Fruit fly (Drosophila melanogaster) whole organism, embryonic: ENCODE data around the gene pim.

ENCODE experiments used
- Atf6 ChIP-seq: fragments of 200-800 bp; sonication (Bioruptor generic); IDR thresholded peaks from 2 replicates; pipeline ENCODE4 v1.3.6; 2022; ENCODE audit warnings: missing biosample characterization, missing genetic modification characterization
- Bdp1 ChIP-seq: fragments of 200-800 bp; sonication (Bioruptor generic); optimal IDR thresholded peaks from 3 replicates; lab custom pipeline; 2016; ENCODE audit warnings: missing biosample characterization, missing genetic modification characterization
- CG10274 ChIP-seq: fragments of 200-800 bp; sonication (Bioruptor generic); optimal IDR thresholded peaks from 3 replicates; lab custom pipeline; 2017; ENCODE audit warnings: missing biosample characterization, mild to moderate bottlenecking, missing genetic modification characterization
- CG10321 ChIP-seq: fragments of 200-800 bp; sonication (Bioruptor generic); IDR thresholded peaks from 2 replicates; pipeline ENCODE4 v1.3.6; 2022; ENCODE audit warnings: missing biosample characterization, missing genetic modification characterization
- CG11696 ChIP-seq: fragments of 200-800 bp; sonication (Bioruptor generic); IDR thresholded peaks from 2 replicates; pipeline ENCODE4 v1.3.6; 2022; ENCODE audit warnings: missing biosample characterization, missing genetic modification characterization
- CG13287 ChIP-seq: fragments of 200-800 bp; sonication (Bioruptor generic); IDR thresholded peaks from 2 replicates; pipeline ENCODE4 v1.3.6; 2022; ENCODE audit warnings: missing biosample characterization, missing genetic modification characterization; ENCODE audit not compliant: partially characterized antibody
- CG15269 ChIP-seq: fragments of 200-800 bp; sonication (Bioruptor generic); optimal IDR thresholded peaks from 2 replicates; lab custom pipeline; 2018; ENCODE audit warnings: missing biosample characterization, mild to moderate bottlenecking, missing genetic modification characterization, moderate library complexity
- CG1602 ChIP-seq: fragments of 200-800 bp; sonication (Bioruptor generic); optimal IDR thresholded peaks from 3 replicates; lab custom pipeline; 2016; ENCODE audit warnings: missing biosample characterization, missing genetic modification characterization
- CG18619 ChIP-seq: fragments of 200-800 bp; sonication (Bioruptor generic); optimal IDR thresholded peaks from 3 replicates; lab custom pipeline; 2017; ENCODE audit warnings: missing biosample characterization, mild to moderate bottlenecking, missing genetic modification characterization
- CG2129 ChIP-seq: fragments of 200-800 bp; sonication (Bioruptor generic); IDR thresholded peaks from 2 replicates; pipeline ENCODE4 v1.3.6; 2022; ENCODE audit warnings: missing biosample characterization, missing genetic modification characterization; ENCODE audit not compliant: partially characterized antibody
- CG2199 ChIP-seq: fragments of 200-800 bp; sonication (Bioruptor generic); IDR thresholded peaks from 3 replicates; pipeline ENCODE4 v1.3.6; 2022; ENCODE audit warnings: missing biosample characterization, missing genetic modification characterization
- CG2202 ChIP-seq: fragments of 200-800 bp; sonication (Bioruptor generic); optimal IDR thresholded peaks from 2 replicates; lab custom pipeline; 2018; ENCODE audit warnings: missing biosample characterization, mild to moderate bottlenecking, missing genetic modification characterization
- CG4328 ChIP-seq: fragments of 200-800 bp; sonication (Bioruptor generic); optimal IDR thresholded peaks from 3 replicates; lab custom pipeline; 2017; ENCODE audit warnings: missing biosample characterization, missing genetic modification reagents, missing genetic modification characterization
- CG4854 ChIP-seq: fragments of 200-800 bp; sonication (Bioruptor generic); optimal IDR thresholded peaks from 2 replicates; lab custom pipeline; 2016; ENCODE audit warnings: missing biosample characterization, missing genetic modification characterization, inconsistent platforms
- CG6765 ChIP-seq: fragments of 200-800 bp; sonication (Bioruptor generic); optimal IDR thresholded peaks from 3 replicates; lab custom pipeline; 2017; ENCODE audit warnings: missing biosample characterization, mild to moderate bottlenecking, missing genetic modification characterization
- CG8765 ChIP-seq: fragments of 200-800 bp; sonication (Bioruptor generic); IDR thresholded peaks from 2 replicates; pipeline ENCODE4 v1.3.6; 2022; ENCODE audit warnings: missing biosample characterization, missing genetic modification characterization
- CG8944 ChIP-seq: fragments of 200-800 bp; sonication (Bioruptor generic); optimal IDR thresholded peaks from 3 replicates; lab custom pipeline; 2016; ENCODE audit warnings: missing biosample characterization, missing genetic modification characterization
- CG9437 ChIP-seq: fragments of 200-800 bp; sonication (Bioruptor generic); optimal IDR thresholded peaks from 2 replicates; lab custom pipeline; 2018; ENCODE audit warnings: missing biosample characterization, mild to moderate bottlenecking, missing genetic modification characterization
- Chrac-16 ChIP-seq: fragments of 200-800 bp; sonication (Bioruptor generic); optimal IDR thresholded peaks from 3 replicates; lab custom pipeline; 2016; ENCODE audit warnings: missing biosample characterization, missing genetic modification characterization
- D ChIP-seq, 2 experiments: fragments of 200-800 bp in 1 of 2; fragments of >200 bp in 1 of 2; sonication (Bioruptor generic) in 1 of 2; optimal IDR thresholded peaks; 2 replicates in 1 of 2; 3 replicates in 1 of 2; lab custom pipeline; 2017; ENCODE audit warnings: mild to moderate bottlenecking in 1 of 2, missing biosample characterization in 1 of 2, missing genetic modification characterization in 1 of 2, missing genetic modification reagents in 1 of 2
- D19A ChIP-seq: fragments of 200-800 bp; optimal IDR thresholded peaks from 3 replicates; lab custom pipeline; 2019; ENCODE audit warnings: missing biosample characterization, mild to moderate bottlenecking, missing genetic modification characterization, moderate library complexity
- D19B ChIP-seq: fragments of 200-800 bp; sonication (Bioruptor generic); optimal IDR thresholded peaks from 2 replicates; lab custom pipeline; 2017; ENCODE audit warnings: missing biosample characterization, mild to moderate bottlenecking, missing genetic modification characterization
- Dbx ChIP-seq: fragments of 200-800 bp; sonication (Bioruptor generic); IDR thresholded peaks from 3 replicates; pipeline ENCODE4 v1.3.6; 2022; ENCODE audit warnings: missing biosample characterization, missing genetic modification characterization
- Fer3 ChIP-seq: fragments of 200-800 bp; sonication (Bioruptor generic); optimal IDR thresholded peaks from 2 replicates; lab custom pipeline; 2018; ENCODE audit warnings: missing biosample characterization, mild to moderate bottlenecking, missing genetic modification characterization, moderate library complexity
- Hand ChIP-seq: fragments of 200-800 bp; sonication (Bioruptor generic); optimal IDR thresholded peaks from 2 replicates; lab custom pipeline; 2017; ENCODE audit warnings: mild to moderate bottlenecking, missing biosample characterization, missing genetic modification reagents, missing genetic modification characterization
- NFAT ChIP-seq: fragments of 200-800 bp; sonication (Bioruptor generic); IDR thresholded peaks from 2 replicates; pipeline ENCODE4 v1.3.6; 2022; ENCODE audit warnings: missing biosample characterization, missing genetic modification characterization
- NK7.1 ChIP-seq: fragments of 200-800 bp; sonication (Bioruptor generic); optimal IDR thresholded peaks from 3 replicates; lab custom pipeline; 2016; ENCODE audit warnings: missing biosample characterization, missing genetic modification characterization
- Nf-YB ChIP-seq: fragments of 200-800 bp; sonication (Bioruptor generic); optimal IDR thresholded peaks from 3 replicates; lab custom pipeline; 2019; ENCODE audit warnings: missing biosample characterization, mild to moderate bottlenecking, missing genetic modification characterization, moderate library complexity
- Oli ChIP-seq: fragments of 200-800 bp; sonication (Bioruptor generic); optimal IDR thresholded peaks from 2 replicates; lab custom pipeline; 2018; ENCODE audit warnings: missing biosample characterization, mild to moderate bottlenecking, missing genetic modification characterization, moderate library complexity
- Scr ChIP-seq: fragments of 200-800 bp; sonication (Bioruptor generic); IDR thresholded peaks from 2 replicates; pipeline ENCODE4 v1.3.6; 2022; ENCODE audit warnings: missing biosample characterization, missing genetic modification characterization; ENCODE audit not compliant: partially characterized antibody
- Sox102F ChIP-seq: fragments of 200-800 bp; sonication (Bioruptor generic); optimal IDR thresholded peaks from 2 replicates; lab custom pipeline; 2018; ENCODE audit warnings: missing biosample characterization, mild to moderate bottlenecking, missing genetic modification characterization, moderate library complexity
- Spps ChIP-seq: fragments of 200-800 bp; sonication (Bioruptor generic); optimal IDR thresholded peaks from 2 replicates; lab custom pipeline; 2018; ENCODE audit warnings: missing biosample characterization, mild to moderate bottlenecking, missing genetic modification characterization
- Usf ChIP-seq: fragments of 200-800 bp; sonication (Bioruptor generic); optimal IDR thresholded peaks from 2 replicates; lab custom pipeline; 2017; ENCODE audit warnings: missing genotype, missing biosample characterization, missing genetic modification characterization
- YL-1 ChIP-seq: fragments of 200-800 bp; sonication (Bioruptor generic); optimal IDR thresholded peaks from 3 replicates; lab custom pipeline; 2017; ENCODE audit warnings: missing biosample characterization, mild to moderate bottlenecking, missing genetic modification characterization
- ab ChIP-seq: fragments of 200-800 bp; sonication (Bioruptor generic); optimal IDR thresholded peaks from 2 replicates; lab custom pipeline; 2016; ENCODE audit warnings: missing biosample characterization, missing genetic modification characterization
- ash1 ChIP-seq: fragments of 200-800 bp; sonication (Bioruptor generic); optimal IDR thresholded peaks from 2 replicates; lab custom pipeline; 2018; ENCODE audit warnings: missing biosample characterization, mild to moderate bottlenecking, missing genetic modification characterization
- az2 ChIP-seq: fragments of 200-800 bp; sonication (Bioruptor generic); optimal IDR thresholded peaks from 3 replicates; lab custom pipeline; 2016; ENCODE audit warnings: missing biosample characterization, missing genetic modification characterization
- bbx ChIP-seq: fragments of 200-800 bp; sonication (Bioruptor generic); IDR thresholded peaks from 2 replicates; pipeline ENCODE4 v1.3.6; 2022; ENCODE audit warnings: missing biosample characterization, missing genetic modification characterization; ENCODE audit not compliant: partially characterized antibody
- bigmax ChIP-seq: fragments of 200-800 bp; sonication (Bioruptor generic); optimal IDR thresholded peaks from 2 replicates; lab custom pipeline; 2018; ENCODE audit warnings: missing biosample characterization, mild to moderate bottlenecking, missing genetic modification characterization
- cato ChIP-seq: fragments of 200-800 bp; sonication (Bioruptor generic); optimal IDR thresholded peaks from 2 replicates; lab custom pipeline; 2016; ENCODE audit warnings: missing biosample characterization, missing genetic modification characterization, borderline replicate concordance
- croc ChIP-seq: fragments of 200-800 bp; sonication (Bioruptor generic); conservative IDR thresholded peaks from 3 replicates; pipeline ENCODE4 v1.3.6; 2022; ENCODE audit warnings: missing biosample characterization, missing genetic modification characterization
- dati ChIP-seq: fragments of 200-800 bp; sonication (Bioruptor generic); IDR thresholded peaks from 2 replicates; pipeline ENCODE4 v1.3.6; 2022; ENCODE audit warnings: missing biosample characterization, missing genetic modification characterization
- disco-r ChIP-seq: fragments of 200-800 bp; sonication (Bioruptor generic); optimal IDR thresholded peaks from 2 replicates; lab custom pipeline; 2016; ENCODE audit warnings: missing biosample characterization, missing genetic modification characterization
- grn ChIP-seq: fragments of 200-800 bp; sonication (Bioruptor generic); optimal IDR thresholded peaks from 3 replicates; lab custom pipeline; 2017; ENCODE audit warnings: missing biosample characterization, missing genetic modification characterization
- hkb ChIP-seq, 2 experiments: fragments of 200-800 bp in 1 of 2; fragments of >200 bp in 1 of 2; sonication (Bioruptor generic) in 1 of 2; IDR thresholded peaks in 1 of 2; optimal IDR thresholded peaks in 1 of 2; 2 replicates each; pipeline versions ENCODE4 v1.3.6 to Lab custom; 2017 to 2022; ENCODE audit warnings: missing biosample characterization in 1 of 2, missing genetic modification characterization in 1 of 2
- jigr1 ChIP-seq: fragments of 200-800 bp; sonication (Bioruptor generic); IDR thresholded peaks from 3 replicates; pipeline ENCODE4 v1.3.6; 2022; ENCODE audit warnings: missing biosample characterization, missing genetic modification characterization
- jumu ChIP-seq: fragments of 200-800 bp; sonication (Bioruptor generic); optimal IDR thresholded peaks from 3 replicates; lab custom pipeline; 2016; ENCODE audit warnings: missing biosample characterization, missing genetic modification characterization
- salm ChIP-seq: fragments of 200-800 bp; sonication (Bioruptor generic); optimal IDR thresholded peaks from 2 replicates; lab custom pipeline; 2018; ENCODE audit warnings: missing biosample characterization, mild to moderate bottlenecking, missing genetic modification characterization
- sc ChIP-seq, 3 experiments: fragments of >200 bp in 2 of 3; fragments of 200-800 bp in 1 of 3; sonication (Bioruptor generic) in 1 of 3; optimal IDR thresholded peaks; 2 replicates in 2 of 3; 3 replicates in 1 of 3; lab custom pipeline; 2017; ENCODE audit warnings: mild to moderate bottlenecking in 1 of 3, missing biosample characterization in 1 of 3, missing genetic modification characterization in 1 of 3, missing genetic modification reagents in 1 of 3
- zf30C ChIP-seq: fragments of 200-800 bp; sonication (Bioruptor generic); optimal IDR thresholded peaks from 3 replicates; lab custom pipeline; 2018; ENCODE audit warnings: missing biosample characterization, mild to moderate bottlenecking, missing genetic modification characterization

pim gene

DNA sequence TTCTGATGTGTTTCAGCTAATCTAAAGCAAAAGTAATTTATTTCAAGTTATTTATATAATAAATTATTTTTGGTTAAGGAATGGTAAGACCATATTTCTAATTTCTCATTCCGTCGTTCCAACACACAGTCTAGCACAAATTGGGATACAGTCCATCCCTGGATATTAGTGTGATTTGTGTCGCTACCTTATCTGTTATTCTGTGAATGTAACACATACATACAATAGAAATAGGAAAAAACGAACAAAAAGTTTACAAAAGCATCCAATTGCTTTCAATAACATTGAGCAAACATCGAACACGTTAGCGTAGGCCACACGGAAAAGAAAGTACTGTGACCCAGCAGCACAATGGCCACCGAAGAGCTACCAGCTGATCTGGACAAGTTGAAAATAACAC lies 3.7 kb downstream of the pim start, which contains the start of gene CG5056 (continued):
- no peak for TF ChIP-seq CG4854 (GFP tag; lab: Kevin White, UChicago)
- peak; percentile 69 for TF ChIP-seq bigmax (GFP tag; lab: Kevin White, UChicago)
- TF ChIP-seq CG8765 (GFP tag; lab: Robert Waterston, UW) = no peak
- TF ChIP-seq Oli (tag; lab: Kevin White, UChicago) = no peak
- no peak for TF ChIP-seq hkb (optimal IDR thresholded peaks at IDR 0.05; lab: Kevin White, UChicago)
- no peak for TF ChIP-seq hkb (GFP tag; IDR thresholded peaks at IDR 0.05; lab: Robert Waterston, UW)
- no peak for TF ChIP-seq CG10321 (GFP tag; lab: Robert Waterston, UW)
- no peak for TF ChIP-seq Hand (GFP tag; lab: Kevin White, UChicago)
- no peak for TF ChIP-seq disco-r (GFP tag; lab: Kevin White, UChicago)
- no peak for TF ChIP-seq CG8944 (GFP tag; lab: Kevin White, UChicago)
- TF ChIP-seq Dbx (GFP tag; lab: Robert Waterston, UW) = no peak
- no peak for TF ChIP-seq sc (optimal IDR thresholded peaks at IDR 0.05; lab: Kevin White, UChicago)
- no peak for TF ChIP-seq sc (GFP tag; optimal IDR thresholded peaks at IDR 0.05; lab: Kevin White, UChicago)
- no peak for TF ChIP-seq ab
- TF ChIP-seq NK7.1 (GFP tag; lab: Kevin White, UChicago) = no peak
- TF ChIP-seq CG6765 = no peak
- no peak for TF ChIP-seq croc (GFP tag; lab: Robert Waterston, UW)
- TF ChIP-seq Scr (GFP tag; lab: Robert Waterston, UW) = peak; percentile 26; the same call in 1 of the 2 replicates
- no peak for TF ChIP-seq ash1 (GFP tag; lab: Kevin White, UChicago)
- no peak for TF ChIP-seq salm (tag; lab: Kevin White, UChicago)
- TF ChIP-seq D19B (GFP tag; lab: Kevin White, UChicago) = no peak
- no peak for TF ChIP-seq CG18619 (GFP tag; lab: Kevin White, UChicago)
- TF ChIP-seq CG11696 (GFP tag; lab: Robert Waterston, UW) = no peak
- TF ChIP-seq Spps = no peak
- no peak for TF ChIP-seq Chrac-16
- TF ChIP-seq jigr1 (GFP tag; lab: Robert Waterston, UW) = no peak; the same call in 2 of the 3 replicates
- no peak for TF ChIP-seq Atf6
- TF ChIP-seq NFAT (GFP tag; lab: Robert Waterston, UW) = no peak
- no peak for TF ChIP-seq D19A (tag; lab: Kevin White, UChicago)
- no peak for TF ChIP-seq bbx
- TF ChIP-seq CG13287 (GFP tag; lab: Robert Waterston, UW) = 0 out of 2 replicates have a peak, but pooled peaks have one; percentile 39
- TF ChIP-seq CG9437 = no peak
- no peak for TF ChIP-seq Sox102F (GFP tag; lab: Kevin White, UChicago)
- TF ChIP-seq CG2202 (tag; lab: Kevin White, UChicago) = no peak
- no peak for TF ChIP-seq zf30C (GFP tag; lab: Kevin White, UChicago)
- no peak for TF ChIP-seq CG2199
- no peak for TF ChIP-seq Fer3
- TF ChIP-seq CG15269 (tag; lab: Kevin White, UChicago) = no peak
- TF ChIP-seq CG2129 (GFP tag; lab: Robert Waterston, UW) = no peak
- no peak for TF ChIP-seq CG4328 (GFP tag; lab: Kevin White, UChicago)
- TF ChIP-seq jumu (GFP tag; lab: Kevin White, UChicago) = no peak
- TF ChIP-seq Usf (GFP tag; lab: Kevin White, UChicago) = no peak
- TF ChIP-seq Bdp1 (GFP tag; lab: Kevin White, UChicago) = no peak
- no peak for TF ChIP-seq cato (GFP tag; lab: Kevin White, UChicago)
- TF ChIP-seq grn (GFP tag; lab: Kevin White, UChicago) = no peak
- TF ChIP-seq D (optimal IDR thresholded peaks at IDR 0.05; lab: Kevin White, UChicago) = no peak
- peak; percentile 22 for TF ChIP-seq D (GFP tag; optimal IDR thresholded peaks at IDR 0.05; lab: Kevin White, UChicago)
- TF ChIP-seq az2 (GFP tag; lab: Kevin White, UChicago) = no peak
- no peak for TF ChIP-seq dati (GFP tag; lab: Robert Waterston, UW)
- no peak for TF ChIP-seq CG1602
- no peak for TF ChIP-seq CG10274 (GFP tag; lab: Kevin White, UChicago)
- TF ChIP-seq Nf-YB (GFP tag; lab: Kevin White, UChicago) = no peak
- peak; percentile 78 for TF ChIP-seq YL-1 (GFP tag; lab: Kevin White, UChicago)
